Worm (Caenorhabditis elegans): ENCODE measurements around the gene srt-50.

srt-50 gene

ce11 chrIV:15036974-15037373 lies 37.5 kb upstream of the srt-50 start, which contains the start of gene eef-1B.2 (continued):
- TF ChIP-seq dpl-1 (GFP tag; optimal IDR thresholded peaks at IDR 0.05) (peak; percentile 74), ekl-4 (GFP tag; IDR thresholded peaks at IDR 0.05) (no peak), D2030.7 (GFP tag; IDR thresholded peaks at IDR 0.05) (0 out of 2 replicates have a peak, but pooled peaks have one; percentile 36)

- TF ChIP-seq hmg-20 (GFP tag; IDR thresholded peaks at IDR 0.05) (no peak), madf-3 (GFP tag; IDR thresholded peaks at IDR 0.05) (0 out of 2 replicates have a peak, but pooled peaks have one; percentile 17), Y56A3A.18 (GFP tag; IDR thresholded peaks at IDR 0.05) (no peak), snpc-1.3 (tag; optimal IDR thresholded peaks at IDR 0.05; ENCODE audit: insufficient read depth) (no peak), attf-6 (GFP tag; IDR thresholded peaks at IDR 0.05) (peak; percentile 51; the same call in 1 of the 2 replicates)
Observed at ce11 chrIV:15037492-15037891, 37.0 kb upstream of the srt-50 start.

DNA sequence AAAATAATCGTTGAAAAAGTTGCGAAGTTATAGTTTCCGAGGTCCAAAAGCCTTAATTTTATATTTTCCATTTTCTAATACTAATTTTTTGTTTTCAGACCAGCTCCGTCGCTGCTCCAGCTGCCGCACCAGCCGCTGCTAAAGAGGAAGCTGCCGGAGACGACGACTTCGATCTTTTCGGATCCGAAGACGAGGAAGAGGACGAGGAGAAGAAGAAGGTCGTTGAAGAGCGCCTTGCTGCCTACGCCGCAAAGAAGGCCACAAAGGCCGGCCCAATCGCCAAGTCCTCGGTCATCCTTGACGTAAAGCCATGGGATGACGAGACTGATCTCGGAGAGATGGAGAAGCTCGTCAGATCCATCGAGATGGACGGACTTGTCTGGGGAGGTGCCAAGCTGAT lies 35.7 kb upstream of the srt-50 start:
- TF ChIP-seq hlh-12 (tag; optimal IDR thresholded peaks at IDR 0.05) (no peak), pbrm-1 (GFP tag; IDR thresholded peaks at IDR 0.05) (0 out of 2 replicates have a peak, but pooled peaks have one; percentile 9), Y56A3A.18 (GFP tag; IDR thresholded peaks at IDR 0.05) (0 out of 2 replicates have a peak, but pooled peaks have one; percentile 8), lin-54 (GFP tag; optimal IDR thresholded peaks at IDR 0.05) (peak; percentile 1), fkh-3 (tag; optimal IDR thresholded peaks at IDR 0.05) (peak; percentile 17), chd-7 (tag; optimal IDR thresholded peaks at IDR 0.05) (peak; percentile 22), hsf-1 (GFP tag; IDR thresholded peaks at IDR 0.05) (0 out of 2 replicates have a peak, but pooled peaks have one; percentile 26), snpc-3.4 (tag; optimal IDR thresholded peaks at IDR 0.05) (peak; percentile 10), snpc-4 (GFP tag; optimal IDR thresholded peaks at IDR 0.05) (peak; percentile 4), snpc-4 (tag; optimal IDR thresholded peaks at IDR 0.05) (peak in 2 of 4 experiments; percentile 4 to 42), mcd-1 (GFP tag; IDR thresholded peaks at IDR 0.05) (peak; percentile 34; the same call in 1 of the 2 replicates), F39B2.1 (GFP tag; IDR thresholded peaks at IDR 0.05) (no peak), zfh-2 (GFP tag; conservative IDR thresholded peaks at IDR 0.05) (peak; percentile 86), attf-6 (GFP tag; IDR thresholded peaks at IDR 0.05) (peak; percentile 82), dpff-1 (tag; optimal IDR thresholded peaks at IDR 0.05) (no peak), lin-26 (GFP tag; IDR thresholded peaks at IDR 0.05) (peak; percentile 62; the same call in 1 of the 2 replicates), ekl-4 (GFP tag; IDR thresholded peaks at IDR 0.05) (peak; percentile 68; the same call in 1 of the 2 replicates), C17E4.6 (GFP tag; IDR thresholded peaks at IDR 0.05) (no peak), ets-4 (GFP tag; optimal IDR thresholded peaks at IDR 0.05) (no peak), egrh-3 (GFP tag; IDR thresholded peaks at IDR 0.05) (peak; percentile 76), nhr-120 (GFP tag; IDR thresholded peaks at IDR 0.05) (0 out of 2 replicates have a peak, but pooled peaks have one; percentile 13), cebp-2 (GFP tag; IDR thresholded peaks at IDR 0.05) (peak; percentile 66; the same call in 1 of the 2 replicates)

DNA sequence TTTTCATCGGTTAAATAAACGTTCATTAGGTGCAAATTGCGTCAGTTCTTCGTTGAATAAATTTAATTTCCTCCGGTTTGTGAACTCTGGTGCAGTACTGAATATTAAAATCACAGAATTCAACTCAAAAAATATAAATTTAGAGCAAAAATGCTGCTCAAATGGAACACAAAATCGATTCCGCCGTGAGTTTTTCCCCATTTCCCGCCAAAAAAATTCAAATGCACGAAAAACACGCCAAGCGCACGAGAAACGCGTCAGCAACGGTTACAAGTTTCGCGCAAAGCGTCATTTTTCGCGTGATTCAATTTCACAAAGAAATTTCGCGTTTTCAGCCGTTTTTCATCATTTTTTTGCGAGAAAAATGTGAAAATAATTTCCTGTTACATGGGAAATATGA lies 35.0 kb upstream of the srt-50 start, which contains the start of gene hrpu-1:
hrpu-1 (plus strand) TSS at position 140 of the 400 bp plus-strand sequence.
- peak; percentile 95 for TF ChIP-seq attf-6 (GFP tag; IDR thresholded peaks at IDR 0.05)
- no peak for TF ChIP-seq F10E7.11 (tag; optimal IDR thresholded peaks at IDR 0.05)
- 0 out of 2 replicates have a peak, but pooled peaks have one; percentile 49 for TF ChIP-seq F39B2.1 (GFP tag; IDR thresholded peaks at IDR 0.05)
- TF ChIP-seq attf-5 (GFP tag; optimal IDR thresholded peaks at IDR 0.05) = peak; percentile 84
- peak; percentile 8 for TF ChIP-seq snpc-1.1 (tag; optimal IDR thresholded peaks at IDR 0.05; ENCODE audit: insufficient read depth)
- no peak for TF ChIP-seq nfya-1 (tag; optimal IDR thresholded peaks at IDR 0.05; ENCODE audit: borderline replicate concordance, insufficient read depth)
- no peak for TF ChIP-seq bed-2 (GFP tag; IDR thresholded peaks at IDR 0.05)
- TF ChIP-seq ceh-100 (GFP tag; IDR thresholded peaks at IDR 0.05) = peak; percentile 40
- TF ChIP-seq hsf-1 (GFP tag; IDR thresholded peaks at IDR 0.05) = peak; percentile 71
- peak; percentile 91 for TF ChIP-seq snpc-1.3 (tag; optimal IDR thresholded peaks at IDR 0.05; ENCODE audit: insufficient read depth)
- TF ChIP-seq Y67H2A.10 (GFP tag; conservative IDR thresholded peaks at IDR 0.05) = peak; percentile 23; the same call in 1 of the 2 replicates
- no peak for TF ChIP-seq ceh-58 (GFP tag; IDR thresholded peaks at IDR 0.05)
- peak; percentile 71; the same call in 1 of the 2 replicates for TF ChIP-seq attf-3 (GFP tag; conservative IDR thresholded peaks at IDR 0.05)
- no peak for TF ChIP-seq rpc-1 (optimal IDR thresholded peaks at IDR 0.05)
- no peak for TF ChIP-seq rpc-1 (tag; optimal IDR thresholded peaks at IDR 0.05)
- no peak for TF ChIP-seq nfya-2 (GFP tag; IDR thresholded peaks at IDR 0.05)
- TF ChIP-seq ceh-79 (tag; optimal IDR thresholded peaks at IDR 0.05) = no peak
- TF ChIP-seq tbx-9 (tag; optimal IDR thresholded peaks at IDR 0.05; ENCODE audit: borderline replicate concordance) = no peak
- TF ChIP-seq hlh-26 (GFP tag; conservative IDR thresholded peaks at IDR 0.05) = no peak
- TF ChIP-seq lag-1 (GFP tag; IDR thresholded peaks at IDR 0.05) = no peak
- no peak for TF ChIP-seq nhr-120 (GFP tag; IDR thresholded peaks at IDR 0.05)
- TF ChIP-seq ekl-4 (GFP tag; IDR thresholded peaks at IDR 0.05) = peak; percentile 86

All from whole organism, young adult.